Worm (Caenorhabditis elegans) whole organism, L4/young adult: ENCODE measurements around the gene F21D9.4.

ENCODE experiments used
- W03F9.2 ChIP-seq: fragments of 150-350 bp; optimal IDR thresholded peaks from 2 replicates; lab custom pipeline; 2014; ENCODE audit warnings: missing biosample characterization, missing genetic modification characterization
- him-1 ChIP-seq: sonication (generic microtip); optimal IDR thresholded peaks from 2 replicates; lab custom pipeline; 2016; ENCODE audit warnings: missing genotype, missing genetic modification reagents, missing genetic modification characterization, missing compliant biosample characterization

- TF ChIP-seq W03F9.2 (tag; lab: Kevin White, UChicago) = no peak
- no peak for TF ChIP-seq him-1 (tag; lab: Kevin White, UChicago)
These were observed 26.3 kb downstream of the F21D9.4 start, which contains the start of gene F21D9.8 for ce11 chrV:19279888-19280287.
